Worm (Caenorhabditis elegans) whole organism, L3 larva: Measurements from ENCODE around the gene patr-1.
A peak's percentile ranks its signal among the peaks of the same experiment; 100 is the strongest.

ENCODE experiments used
- R02D3.7 ChIP-seq: fragments of 150-350 bp; optimal IDR thresholded peaks from 2 replicates; lab custom pipeline; 2014; ENCODE audit warnings: missing biosample characterization, missing genetic modification characterization
- ZK546.5 ChIP-seq: sonication (generic microtip); optimal IDR thresholded peaks from 2 replicates; lab custom pipeline; 2017; ENCODE audit warnings: missing biosample characterization, missing genetic modification characterization
- aly-2 ChIP-seq: fragments of 150-350 bp; optimal IDR thresholded peaks from 2 replicates; lab custom pipeline; 2014; ENCODE audit warnings: missing biosample characterization, missing genetic modification characterization
- ama-1 ChIP-seq: fragments of 150-350 bp; optimal IDR thresholded peaks from 2 replicates; lab custom pipeline; 2018
- ceh-16 ChIP-seq: sonication (generic microtip); optimal IDR thresholded peaks from 2 replicates; lab custom pipeline; 2017; ENCODE audit warnings: missing biosample characterization, missing genetic modification characterization
- ceh-28 ChIP-seq: fragments of 150-350 bp; optimal IDR thresholded peaks from 2 replicates; lab custom pipeline; 2014; ENCODE audit warnings: missing biosample characterization, missing genetic modification reagents, missing genetic modification characterization
- ceh-82 ChIP-seq: fragments of 150-350 bp; optimal IDR thresholded peaks from 2 replicates; lab custom pipeline; 2014; ENCODE audit warnings: missing biosample characterization, missing genetic modification characterization
- daf-12 ChIP-seq: fragments of 150-350 bp; optimal IDR thresholded peaks from 2 replicates; lab custom pipeline; 2014; ENCODE audit warnings: missing biosample characterization, missing genetic modification reagents, missing genetic modification characterization
- egl-27 ChIP-seq: sonication (generic microtip); optimal IDR thresholded peaks from 4 replicates; lab custom pipeline; 2017; ENCODE audit warnings: missing biosample characterization, missing genetic modification reagents, missing genetic modification characterization
- egl-5 ChIP-seq: fragments of 150-350 bp; optimal IDR thresholded peaks from 2 replicates; lab custom pipeline; 2017; ENCODE audit warnings: missing biosample characterization, missing genetic modification reagents, missing genetic modification characterization, inconsistent platforms
- elt-1 ChIP-seq: fragments of 150-350 bp; optimal IDR thresholded peaks from 2 replicates; lab custom pipeline; 2014; ENCODE audit warnings: missing biosample characterization, missing genetic modification characterization
- elt-2 ChIP-seq: sonication (generic microtip); optimal IDR thresholded peaks from 2 replicates; lab custom pipeline; 2016; ENCODE audit warnings: missing genetic modification reagents, mild to moderate bottlenecking, missing genetic modification characterization, missing compliant biosample characterization
- eor-1 ChIP-seq, 2 experiments: fragments of 150-350 bp; optimal IDR thresholded peaks; 2 replicates each; lab custom pipeline; 2014 to 2018; ENCODE audit warnings: missing biosample characterization in 2 of 2, missing genetic modification characterization in 2 of 2
- fkh-10 ChIP-seq: sonication (generic microtip); optimal IDR thresholded peaks from 2 replicates; lab custom pipeline; 2017; ENCODE audit warnings: missing biosample characterization, missing genetic modification reagents, missing genetic modification characterization
- fos-1 ChIP-seq: fragments of 150-350 bp; optimal IDR thresholded peaks from 2 replicates; lab custom pipeline; 2014; ENCODE audit warnings: missing biosample characterization, missing genetic modification characterization
- hmg-11 ChIP-seq: sonication (generic microtip); optimal IDR thresholded peaks from 2 replicates; lab custom pipeline; 2016; ENCODE audit warnings: missing genetic modification characterization, missing compliant biosample characterization
- jun-1 ChIP-seq: fragments of 150-350 bp; optimal IDR thresholded peaks from 2 replicates; lab custom pipeline; 2014; ENCODE audit warnings: missing biosample characterization, missing genetic modification reagents, missing genetic modification characterization
- lin-15B ChIP-seq: fragments of 150-350 bp; optimal IDR thresholded peaks from 2 replicates; lab custom pipeline; 2014; ENCODE audit warnings: missing biosample characterization, missing genetic modification characterization
- lin-39 ChIP-seq: fragments of 150-350 bp; optimal IDR thresholded peaks from 2 replicates; lab custom pipeline; 2018; ENCODE audit warnings: missing biosample characterization, missing genetic modification reagents, missing genetic modification characterization
- lsy-12 ChIP-seq: sonication (generic microtip); optimal IDR thresholded peaks from 2 replicates; lab custom pipeline; 2016; ENCODE audit warnings: mild to moderate bottlenecking, missing genetic modification characterization, missing compliant biosample characterization
- mdl-1 ChIP-seq: fragments of 150-350 bp; optimal IDR thresholded peaks from 2 replicates; lab custom pipeline; 2014; ENCODE audit warnings: missing biosample characterization, missing genetic modification characterization
- mml-1 ChIP-seq: fragments of 150-350 bp; sonication (generic microtip); optimal IDR thresholded peaks from 3 replicates; lab custom pipeline; 2014; ENCODE audit warnings: missing biosample characterization, missing genetic modification characterization
- nfya-1 ChIP-seq: sonication (generic microtip); optimal IDR thresholded peaks from 2 replicates; lab custom pipeline; 2017; ENCODE audit warnings: missing genetic modification characterization, mild to moderate bottlenecking, missing compliant biosample characterization, antibody characterized with exemption, moderate library complexity; ENCODE audit not compliant: insufficient read depth
- nhr-11 ChIP-seq: fragments of 150-350 bp; optimal IDR thresholded peaks from 2 replicates; lab custom pipeline; 2014; ENCODE audit warnings: missing biosample characterization, missing genetic modification characterization
- nhr-12 ChIP-seq: fragments of 150-350 bp; optimal IDR thresholded peaks from 2 replicates; lab custom pipeline; 2014; ENCODE audit warnings: missing biosample characterization, missing genetic modification characterization
- nhr-23 ChIP-seq: fragments of 150-350 bp; optimal IDR thresholded peaks from 2 replicates; lab custom pipeline; 2014; ENCODE audit warnings: missing biosample characterization, missing genetic modification reagents, missing genetic modification characterization
- nhr-237 ChIP-seq: fragments of 150-350 bp; optimal IDR thresholded peaks from 2 replicates; lab custom pipeline; 2014; ENCODE audit warnings: missing biosample characterization, missing genetic modification characterization
- nhr-25 ChIP-seq: sonication (generic microtip); optimal IDR thresholded peaks from 2 replicates; lab custom pipeline; 2017; ENCODE audit warnings: missing biosample characterization, missing genetic modification characterization
- nhr-28 ChIP-seq: fragments of 150-350 bp; optimal IDR thresholded peaks from 2 replicates; lab custom pipeline; 2014; ENCODE audit warnings: missing biosample characterization, missing genetic modification characterization
- nhr-43 ChIP-seq: sonication (generic microtip); optimal IDR thresholded peaks from 2 replicates; lab custom pipeline; 2016; ENCODE audit warnings: mild to moderate bottlenecking, missing genetic modification characterization, missing compliant biosample characterization; ENCODE audit not compliant: poor library complexity, severe bottlenecking
- nhr-67 ChIP-seq: fragments of 150-350 bp; optimal IDR thresholded peaks from 2 replicates; lab custom pipeline; 2014; ENCODE audit warnings: missing biosample characterization, missing genetic modification characterization
- nhr-76 ChIP-seq: fragments of 150-350 bp; sonication (generic microtip); optimal IDR thresholded peaks from 5 replicates; lab custom pipeline; 2014; ENCODE audit warnings: missing biosample characterization, missing genetic modification characterization
- pha-4 ChIP-seq: fragments of 150-350 bp; optimal IDR thresholded peaks from 2 replicates; lab custom pipeline; 2014; ENCODE audit warnings: missing biosample characterization, missing genetic modification reagents, missing genetic modification characterization
- pqm-1 ChIP-seq: fragments of 150-350 bp; optimal IDR thresholded peaks from 2 replicates; lab custom pipeline; 2017; ENCODE audit warnings: missing biosample characterization, missing genetic modification characterization, inconsistent platforms
- sea-2 ChIP-seq: fragments of 150-350 bp; sonication (generic microtip); optimal IDR thresholded peaks from 4 replicates; lab custom pipeline; 2014; ENCODE audit warnings: missing biosample characterization, missing genetic modification reagents, missing genetic modification characterization
- skn-1 ChIP-seq: fragments of 150-350 bp; optimal IDR thresholded peaks from 2 replicates; lab custom pipeline; 2014; ENCODE audit warnings: missing biosample characterization, missing genetic modification characterization
- snpc-4 ChIP-seq: fragments of 150-350 bp; optimal IDR thresholded peaks from 2 replicates; lab custom pipeline; 2014; ENCODE audit warnings: missing biosample characterization, missing genetic modification characterization
- tbx-2 ChIP-seq: sonication (generic microtip); optimal IDR thresholded peaks from 2 replicates; lab custom pipeline; 2016; ENCODE audit warnings: mild to moderate bottlenecking, missing genetic modification characterization, missing compliant biosample characterization
- unc-39 ChIP-seq: sonication (generic microtip); optimal IDR thresholded peaks from 4 replicates; lab custom pipeline; 2017; ENCODE audit warnings: missing biosample characterization, missing genetic modification characterization
- unc-62 ChIP-seq: fragments of 150-350 bp; sonication (generic microtip); optimal IDR thresholded peaks from 4 replicates; lab custom pipeline; 2014; ENCODE audit warnings: missing biosample characterization, missing genetic modification reagents, missing genetic modification characterization
- zag-1 ChIP-seq: fragments of 150-350 bp; optimal IDR thresholded peaks from 2 replicates; lab custom pipeline; 2014; ENCODE audit warnings: missing biosample characterization, missing genetic modification characterization
- ztf-11 ChIP-seq: fragments of 150-350 bp; optimal IDR thresholded peaks from 2 replicates; lab custom pipeline; 2014; ENCODE audit warnings: missing biosample characterization, missing genetic modification characterization
- ztf-4 ChIP-seq: fragments of 150-350 bp; optimal IDR thresholded peaks from 2 replicates; lab custom pipeline; 2014; ENCODE audit warnings: missing biosample characterization, missing genetic modification characterization

Gene patr-1

DNA sequence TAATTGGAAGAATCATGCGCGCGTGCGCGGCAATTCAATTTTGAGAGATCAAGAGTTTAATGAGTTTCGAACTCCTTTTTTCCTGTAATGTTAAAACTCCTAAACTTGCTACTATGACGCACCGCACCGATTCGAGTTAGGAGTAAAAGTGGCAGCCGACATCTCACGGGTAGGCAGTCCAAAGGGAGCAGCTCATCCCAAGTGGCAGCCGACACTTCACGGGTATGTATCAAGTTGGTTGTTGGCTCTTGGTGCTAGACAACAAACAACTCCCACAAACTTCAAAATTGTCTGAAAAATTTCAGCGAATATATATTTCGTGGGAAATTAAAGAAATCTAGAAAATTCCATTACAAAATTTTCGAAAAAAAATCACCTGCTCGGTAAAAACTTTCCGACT lies 24.6 kb downstream of the patr-1 start:
- TF ChIP-seq skn-1 = no peak
- no peak for TF ChIP-seq ZK546.5 (tag; lab: Kevin White, UChicago)
- TF ChIP-seq nhr-12 (tag; lab: Kevin White, UChicago) = no peak
- peak; percentile 58 for TF ChIP-seq snpc-4 (tag; lab: Kevin White, UChicago)
- no peak for TF ChIP-seq nhr-237 (tag; lab: Kevin White, UChicago)
- no peak for TF ChIP-seq sea-2 (GFP tag; lab: Kevin White, UChicago)
- TF ChIP-seq ztf-4 (tag; lab: Kevin White, UChicago) = no peak

DNA sequence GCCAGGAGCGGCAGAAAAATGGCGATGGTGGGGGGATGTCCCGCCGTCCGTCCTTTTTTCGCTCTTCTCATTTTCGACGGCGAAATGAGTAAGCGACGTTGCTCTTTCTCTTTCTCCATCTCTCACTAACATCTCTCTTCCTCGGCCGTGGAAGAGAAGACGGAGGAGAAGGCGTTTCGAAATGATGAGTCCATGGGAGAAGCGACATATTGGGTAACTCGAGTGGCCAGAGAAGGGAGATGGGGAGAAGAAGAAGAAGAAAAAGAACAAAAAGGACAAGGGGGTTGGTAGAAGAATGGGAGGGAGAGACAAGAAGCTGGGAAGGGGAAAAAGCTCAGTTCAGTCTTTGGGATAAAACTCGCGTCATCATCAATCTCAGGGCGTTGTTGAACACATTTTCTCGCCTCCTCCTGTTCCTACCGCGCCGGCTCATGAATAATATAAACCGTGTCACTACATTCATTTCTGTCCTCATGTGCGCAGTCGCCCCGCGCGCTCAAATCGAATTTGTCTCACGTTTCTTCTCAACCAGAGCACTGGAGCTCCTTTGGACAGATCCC lies 26.0 kb downstream of the patr-1 start:
- TF ChIP-seq mdl-1 (tag; lab: Kevin White, UChicago) (no peak), egl-27 (tag; lab: Kevin White, UChicago) (no peak), eor-1 (tag; optimal IDR thresholded peaks at IDR 0.05; lab: Kevin White, UChicago) (no peak), ceh-16 (tag; lab: Kevin White, UChicago) (no peak), sea-2 (GFP tag; lab: Kevin White, UChicago) (peak; percentile 56), nfya-1 (tag; lab: Kevin White, UChicago) (peak; percentile 72), lin-39 (tag; lab: Kevin White, UChicago) (peak; percentile 52), ZK546.5 (tag; lab: Kevin White, UChicago) (no peak), egl-5 (tag; lab: Kevin White, UChicago) (no peak), nhr-12 (tag; lab: Kevin White, UChicago) (no peak), zag-1 (tag; lab: Kevin White, UChicago) (no peak), nhr-237 (tag; lab: Kevin White, UChicago) (no peak), unc-39 (tag; lab: Kevin White, UChicago) (no peak), hmg-11 (tag; lab: Kevin White, UChicago) (peak; percentile 68), unc-62 (GFP tag; lab: Kevin White, UChicago) (peak; percentile 33), aly-2 (tag; lab: Kevin White, UChicago) (no peak), lin-15B (tag; lab: Kevin White, UChicago) (peak; percentile 29), nhr-76 (tag; lab: Kevin White, UChicago) (no peak), nhr-43 (no peak), nhr-11 (tag; lab: Kevin White, UChicago) (no peak), mml-1 (tag; lab: Kevin White, UChicago) (no peak), ceh-82 (tag; lab: Kevin White, UChicago) (no peak), ztf-11 (no peak), jun-1 (tag; lab: Kevin White, UChicago) (no peak), skn-1 (no peak), nhr-28 (tag; lab: Kevin White, UChicago) (no peak), daf-12 (no peak), fkh-10 (GFP tag; lab: Kevin White, UChicago) (no peak), ztf-4 (tag; lab: Kevin White, UChicago) (no peak), lsy-12 (tag; lab: Kevin White, UChicago) (no peak)

DNA sequence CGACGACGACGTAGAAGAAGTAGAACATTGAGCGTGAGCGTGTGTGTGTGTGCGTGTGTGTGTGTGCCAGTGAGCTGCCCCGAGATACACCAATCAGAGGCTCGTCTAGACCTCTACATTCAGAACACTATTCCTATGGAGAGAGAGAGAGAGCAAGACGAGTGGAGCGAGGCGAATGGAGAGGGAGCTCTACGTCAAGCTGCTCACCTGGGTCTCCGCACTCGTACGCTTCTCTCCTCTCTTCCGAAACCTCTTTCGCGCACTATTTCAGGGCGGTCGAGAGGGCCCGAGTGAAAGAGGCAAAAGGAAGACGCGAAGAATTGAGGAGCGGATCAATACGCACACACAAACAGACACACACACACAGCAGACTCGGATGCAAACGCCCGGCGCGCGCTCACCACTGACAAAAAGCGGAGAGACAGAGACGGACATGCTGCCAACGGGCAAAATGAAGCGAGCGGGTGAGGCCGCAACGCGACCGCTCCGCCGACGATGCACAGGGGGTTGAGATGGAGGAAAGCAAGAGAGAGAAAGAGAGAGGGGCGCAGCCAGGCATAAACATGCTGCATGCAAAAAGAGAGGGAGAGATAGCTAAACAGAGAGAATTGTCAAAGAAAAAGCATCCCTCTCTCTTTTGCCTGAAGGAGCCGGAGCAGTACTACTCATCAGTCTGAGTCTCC lies 28.1 kb downstream of the patr-1 start:
- TF ChIP-seq fkh-10 (GFP tag; lab: Kevin White, UChicago) (peak; percentile 46), jun-1 (tag; lab: Kevin White, UChicago) (peak; percentile 93), mdl-1 (tag; lab: Kevin White, UChicago) (peak; percentile 48), nhr-12 (tag; lab: Kevin White, UChicago) (no peak), R02D3.7 (tag; lab: Kevin White, UChicago) (peak; percentile 51), elt-2 (tag; lab: Kevin White, UChicago) (peak; percentile 83), aly-2 (tag; lab: Kevin White, UChicago) (no peak), nhr-23 (peak; percentile 61), tbx-2 (peak; percentile 75), lin-15B (tag; lab: Kevin White, UChicago) (peak; percentile 20), ceh-82 (tag; lab: Kevin White, UChicago) (peak; percentile 25), nhr-25 (peak; percentile 49), mml-1 (tag; lab: Kevin White, UChicago) (no peak), nhr-11 (tag; lab: Kevin White, UChicago) (peak; percentile 66), eor-1 (tag; optimal IDR thresholded peaks at IDR 0.05; lab: Kevin White, UChicago) (no peak), snpc-4 (tag; lab: Kevin White, UChicago) (peak; percentile 50), lsy-12 (tag; lab: Kevin White, UChicago) (no peak), ZK546.5 (tag; lab: Kevin White, UChicago) (no peak), nhr-67 (tag; lab: Kevin White, UChicago) (no peak), ceh-28 (tag; lab: Kevin White, UChicago) (peak; percentile 84), elt-1 (tag; lab: Kevin White, UChicago) (no peak), unc-39 (tag; lab: Kevin White, UChicago) (no peak), pha-4 (tag; lab: Kevin White, UChicago) (peak; percentile 84), pqm-1 (tag; lab: Kevin White, UChicago) (peak; percentile 47), nhr-28 (tag; lab: Kevin White, UChicago) (no peak), ama-1 (no peak), nhr-237 (tag; lab: Kevin White, UChicago) (no peak), daf-12 (no peak), zag-1 (tag; lab: Kevin White, UChicago) (peak; percentile 0), fos-1 (tag; lab: Kevin White, UChicago) (peak; percentile 67), sea-2 (GFP tag; lab: Kevin White, UChicago) (peak; percentile 68), lin-39 (tag; lab: Kevin White, UChicago) (peak; percentile 89), ceh-16 (tag; lab: Kevin White, UChicago) (no peak), egl-27 (tag; lab: Kevin White, UChicago) (no peak), nfya-1 (tag; lab: Kevin White, UChicago) (peak; percentile 98), hmg-11 (tag; lab: Kevin White, UChicago) (peak; percentile 96), nhr-76 (tag; lab: Kevin White, UChicago) (no peak)
